Worm (Caenorhabditis elegans) whole organism, L1 larva: ENCODE results near the gene msp-55.

Source experiments
- C16A3.4 ChIP-seq: fragments of 150-350 bp; optimal IDR thresholded peaks from 2 replicates; lab custom pipeline; 2014; ENCODE audit warnings: missing biosample characterization, missing genetic modification characterization
- C34B4.2 ChIP-seq: sonication (generic microtip); optimal IDR thresholded peaks from 2 replicates; lab custom pipeline; 2017; ENCODE audit warnings: mild to moderate bottlenecking, missing genetic modification characterization, missing compliant biosample characterization
- Y116A8C.19 ChIP-seq: sonication (generic microtip); optimal IDR thresholded peaks from 2 replicates; lab custom pipeline; 2016; ENCODE audit warnings: missing compliant biosample characterization, missing genetic modification characterization, borderline replicate concordance
- aha-1 ChIP-seq: fragments of 150-350 bp; optimal IDR thresholded peaks from 2 replicates; lab custom pipeline; 2014; ENCODE audit warnings: missing biosample characterization, missing genetic modification characterization
- aly-2 ChIP-seq: fragments of 150-350 bp; optimal IDR thresholded peaks from 2 replicates; lab custom pipeline; 2014; ENCODE audit warnings: missing biosample characterization, missing genetic modification characterization
- ama-1 ChIP-seq: fragments of 150-350 bp; optimal IDR thresholded peaks from 2 replicates; lab custom pipeline; 2014
- blmp-1 ChIP-seq: fragments of 150-350 bp; optimal IDR thresholded peaks from 2 replicates; lab custom pipeline; 2014; ENCODE audit warnings: missing biosample characterization, missing genetic modification characterization
- ceh-8 ChIP-seq: fragments of 200-800 bp; sonication (Bioruptor generic); optimal IDR thresholded peaks from 2 replicates; lab custom pipeline; 2018; ENCODE audit warnings: mild to moderate bottlenecking, missing genetic modification characterization, moderate library complexity, missing compliant biosample characterization
- ceh-88 ChIP-seq: fragments of 200-800 bp; sonication (Bioruptor generic); IDR thresholded peaks from 2 replicates; pipeline ENCODE4 v1.3.6; 2022; ENCODE audit warnings: missing genetic modification characterization, missing compliant biosample characterization
- ces-1 ChIP-seq: fragments of 150-350 bp; optimal IDR thresholded peaks from 2 replicates; lab custom pipeline; 2014; ENCODE audit warnings: missing biosample characterization, missing genetic modification reagents, missing genetic modification characterization
- dpl-1 ChIP-seq, 3 experiments: fragments of 150-350 bp in 2 of 3; sonication (generic microtip) in 1 of 3; optimal IDR thresholded peaks; 2 replicates each; lab custom pipeline; 2014 to 2017; ENCODE audit warnings: missing biosample characterization in 3 of 3, missing genetic modification characterization in 3 of 3, missing genetic modification reagents in 3 of 3
- egl-27 ChIP-seq, 2 experiments: fragments of 150-350 bp in 1 of 2; sonication (generic microtip); optimal IDR thresholded peaks; 3 replicates each; lab custom pipeline; 2017 to 2018; ENCODE audit warnings: missing biosample characterization in 2 of 2, missing genetic modification characterization in 2 of 2, missing genetic modification reagents in 2 of 2
- elt-3 ChIP-seq, 6 experiments: fragments of 150-350 bp in 1 of 6; sonication (generic microtip); optimal IDR thresholded peaks; 2 replicates each; lab custom pipeline; 2017 to 2018; ENCODE audit warnings: missing biosample characterization in 6 of 6, missing genetic modification characterization in 6 of 6, inconsistent platforms in 1 of 6
- fkh-4 ChIP-seq: sonication (generic microtip); optimal IDR thresholded peaks from 2 replicates; lab custom pipeline; 2016; ENCODE audit warnings: missing compliant biosample characterization, missing genetic modification characterization, borderline replicate concordance
- fkh-8 ChIP-seq: sonication (generic microtip); optimal IDR thresholded peaks from 2 replicates; lab custom pipeline; 2016; ENCODE audit warnings: mild to moderate bottlenecking, missing genetic modification characterization, missing compliant biosample characterization
- hpl-2 ChIP-seq: fragments of 150-350 bp; optimal IDR thresholded peaks from 2 replicates; lab custom pipeline; 2014; ENCODE audit warnings: missing biosample characterization, missing genetic modification reagents, missing genetic modification characterization
- irx-1 ChIP-seq: sonication (generic microtip); optimal IDR thresholded peaks from 2 replicates; lab custom pipeline; 2016; ENCODE audit warnings: missing genetic modification characterization, missing compliant biosample characterization
- isw-1 ChIP-seq: fragments of 200-800 bp; sonication (Bioruptor generic); IDR thresholded peaks from 2 replicates; pipeline ENCODE4 v1.3.6; 2022; ENCODE audit warnings: missing genetic modification characterization, missing compliant biosample characterization
- lin-13 ChIP-seq: fragments of 150-350 bp; optimal IDR thresholded peaks from 2 replicates; lab custom pipeline; 2014; ENCODE audit warnings: missing biosample characterization, missing genetic modification reagents, missing genetic modification characterization
- lin-14 ChIP-seq: fragments of 200-800 bp; sonication (Bioruptor generic); optimal IDR thresholded peaks from 2 replicates; lab custom pipeline; 2018; ENCODE audit warnings: mild to moderate bottlenecking, missing genetic modification characterization, moderate library complexity, missing compliant biosample characterization
- lin-15B ChIP-seq: fragments of 150-350 bp; sonication (generic microtip); optimal IDR thresholded peaks from 3 replicates; lab custom pipeline; 2014; ENCODE audit warnings: missing biosample characterization, missing genetic modification characterization
- lin-35 ChIP-seq, 2 experiments: fragments of 150-350 bp; optimal IDR thresholded peaks; 2 replicates each; lab custom pipeline; 2014; ENCODE audit warnings: missing biosample characterization in 2 of 2, missing genetic modification characterization in 2 of 2, missing genetic modification reagents in 2 of 2
- mef-2 ChIP-seq: fragments of 150-350 bp; optimal IDR thresholded peaks from 2 replicates; lab custom pipeline; 2014; ENCODE audit warnings: missing biosample characterization, missing genetic modification characterization
- mep-1 ChIP-seq: fragments of 150-350 bp; optimal IDR thresholded peaks from 2 replicates; lab custom pipeline; 2014; ENCODE audit warnings: missing biosample characterization, missing genetic modification characterization
- nhr-11 ChIP-seq: fragments of 150-350 bp; optimal IDR thresholded peaks from 2 replicates; lab custom pipeline; 2014; ENCODE audit warnings: missing biosample characterization, missing genetic modification characterization
- nhr-84 ChIP-seq: sonication (generic microtip); optimal IDR thresholded peaks from 2 replicates; lab custom pipeline; 2017; ENCODE audit warnings: missing biosample characterization, missing genetic modification characterization
- nhr-85 ChIP-seq: sonication (generic microtip); peaks from one replicate; lab custom pipeline; 2016; ENCODE audit warnings: missing genetic modification characterization, inconsistent platforms, missing compliant biosample characterization
- nhr-90 ChIP-seq: sonication (generic microtip); optimal IDR thresholded peaks from 2 replicates; lab custom pipeline; 2016; ENCODE audit warnings: mild to moderate bottlenecking, missing genetic modification characterization, missing compliant biosample characterization; ENCODE audit not compliant: poor library complexity
- rnt-1 ChIP-seq: sonication (generic microtip); optimal IDR thresholded peaks from 2 replicates; lab custom pipeline; 2016; ENCODE audit warnings: mild to moderate bottlenecking, missing genetic modification characterization, moderate library complexity, missing compliant biosample characterization
- snu-23 ChIP-seq: sonication (generic microtip); optimal IDR thresholded peaks from 2 replicates; lab custom pipeline; 2016; ENCODE audit warnings: missing genetic modification characterization, missing compliant biosample characterization
- sox-4 ChIP-seq: sonication (generic microtip); optimal IDR thresholded peaks from 2 replicates; lab custom pipeline; 2016; ENCODE audit warnings: missing genetic modification characterization, missing compliant biosample characterization
- sptf-1 ChIP-seq: fragments of 150-350 bp; optimal IDR thresholded peaks from 2 replicates; lab custom pipeline; 2014; ENCODE audit warnings: missing biosample characterization, missing genetic modification characterization
- sup-37 ChIP-seq: fragments of 200-800 bp; sonication (Bioruptor generic); optimal IDR thresholded peaks from 2 replicates; lab custom pipeline; 2018; ENCODE audit warnings: mild to moderate bottlenecking, missing genetic modification characterization, missing compliant biosample characterization
- swsn-7 ChIP-seq: sonication (generic microtip); optimal IDR thresholded peaks from 2 replicates; lab custom pipeline; 2016; ENCODE audit warnings: missing genetic modification characterization, missing compliant biosample characterization
- tlp-1 ChIP-seq: fragments of 150-350 bp; optimal IDR thresholded peaks from 2 replicates; lab custom pipeline; 2014; ENCODE audit warnings: missing biosample characterization, missing genetic modification characterization
- unc-130 ChIP-seq: fragments of 150-350 bp; optimal IDR thresholded peaks from 2 replicates; lab custom pipeline; 2017; ENCODE audit warnings: missing biosample characterization, missing genetic modification characterization, inconsistent platforms
- unc-62 ChIP-seq: fragments of 150-350 bp; optimal IDR thresholded peaks from 2 replicates; lab custom pipeline; 2014; ENCODE audit warnings: missing biosample characterization, missing genetic modification reagents, missing genetic modification characterization
- unc-98 ChIP-seq: fragments of 200-800 bp; sonication (Bioruptor generic); IDR thresholded peaks from 2 replicates; pipeline ENCODE4 v1.3.6; 2022; ENCODE audit warnings: missing genetic modification characterization, missing compliant biosample characterization
- zag-1 ChIP-seq: fragments of 150-350 bp; optimal IDR thresholded peaks from 2 replicates; lab custom pipeline; 2014; ENCODE audit warnings: missing biosample characterization, missing genetic modification characterization
- ztf-11 ChIP-seq, 2 experiments: sonication (generic microtip); optimal IDR thresholded peaks; 2 replicates each; lab custom pipeline; 2016 to 2017; ENCODE audit warnings: missing genetic modification characterization in 2 of 2, missing biosample characterization in 1 of 2, missing compliant biosample characterization in 1 of 2

msp-55 gene

ce11 chrIV:5038744-5039143 is 17.1 kb downstream of the msp-55 start:
- TF ChIP-seq nhr-85 (tag; lab: Kevin White, UChicago), result peak; percentile 49
- no peak for TF ChIP-seq lin-13

- TF ChIP-seq lin-14 (no peak), unc-62 (no peak), mef-2 (no peak), tlp-1 (tag; lab: Kevin White, UChicago) (no peak), unc-130 (tag; lab: Kevin White, UChicago) (no peak), ztf-11 (tag; optimal IDR thresholded peaks at IDR 0.05; lab: Kevin White, UChicago) (no peak), swsn-7 (tag; lab: Kevin White, UChicago) (no peak), lin-35 (GFP tag; optimal IDR thresholded peaks at IDR 0.05; lab: Kevin White, UChicago) (no peak), lin-15B (tag; lab: Kevin White, UChicago) (no peak), mep-1 (tag; lab: Kevin White, UChicago) (no peak), ama-1 (lab: Kevin White, UChicago) (no peak), rnt-1 (tag; lab: Kevin White, UChicago) (no peak), egl-27 (tag; optimal IDR thresholded peaks at IDR 0.05; lab: Kevin White, UChicago) (no peak), dpl-1 (GFP tag; optimal IDR thresholded peaks at IDR 0.05; lab: Kevin White, UChicago) (no peak), nhr-90 (tag; lab: Kevin White, UChicago) (no peak), sptf-1 (tag; lab: Kevin White, UChicago) (no peak)
Measured at ce11 chrIV:5037489-5037888, 18.3 kb downstream of the msp-55 start, which contains the start of gene C09B9.1. Gene C09B9.1 (plus strand): TSS chrIV:5037789.

- TF ChIP-seq elt-3 (tag; optimal IDR thresholded peaks at IDR 0.05; lab: Kevin White, UChicago) (no peak), ceh-8 (GFP tag; lab: Kevin White, UChicago) (no peak), mep-1 (tag; lab: Kevin White, UChicago) (no peak), sox-4 (tag; lab: Kevin White, UChicago) (no peak), blmp-1 (tag; lab: Kevin White, UChicago) (no peak), irx-1 (tag; lab: Kevin White, UChicago) (no peak), nhr-85 (tag; lab: Kevin White, UChicago) (no peak), nhr-11 (no peak), aly-2 (no peak)
Measured at ce11 chrIV:5033276-5033675, 22.5 kb downstream of the msp-55 start, which contains the start of gene C09B9.4. Gene C09B9.4 (minus strand): TSS chrIV:5033376.

ce11 chrIV:5031346-5031745 is 24.5 kb downstream of the msp-55 start:
- TF ChIP-seq lin-35 (GFP tag; optimal IDR thresholded peaks at IDR 0.05; lab: Kevin White, UChicago) (no peak), hpl-2 (GFP tag; lab: Kevin White, UChicago) (no peak), sox-4 (tag; lab: Kevin White, UChicago) (no peak), zag-1 (tag; lab: Kevin White, UChicago) (no peak), unc-98 (GFP tag; lab: Robert Waterston, UW) (no peak), aha-1 (tag; lab: Kevin White, UChicago) (no peak), ceh-88 (GFP tag; lab: Robert Waterston, UW) (no peak), nhr-84 (tag; lab: Kevin White, UChicago) (no peak), sup-37 (no peak), isw-1 (no peak), C16A3.4 (tag; lab: Kevin White, UChicago) (no peak), ces-1 (no peak), Y116A8C.19 (tag; lab: Kevin White, UChicago) (no peak), fkh-8 (tag; lab: Kevin White, UChicago) (no peak), fkh-4 (tag; lab: Kevin White, UChicago) (no peak), C34B4.2 (tag; lab: Kevin White, UChicago) (no peak), snu-23 (GFP tag; lab: Kevin White, UChicago) (no peak)
- TF ChIP-seq, all 84 proteins: peak for 0
